Worm (Caenorhabditis elegans): Measurements from ENCODE around the gene R02F2.7.

DNA sequence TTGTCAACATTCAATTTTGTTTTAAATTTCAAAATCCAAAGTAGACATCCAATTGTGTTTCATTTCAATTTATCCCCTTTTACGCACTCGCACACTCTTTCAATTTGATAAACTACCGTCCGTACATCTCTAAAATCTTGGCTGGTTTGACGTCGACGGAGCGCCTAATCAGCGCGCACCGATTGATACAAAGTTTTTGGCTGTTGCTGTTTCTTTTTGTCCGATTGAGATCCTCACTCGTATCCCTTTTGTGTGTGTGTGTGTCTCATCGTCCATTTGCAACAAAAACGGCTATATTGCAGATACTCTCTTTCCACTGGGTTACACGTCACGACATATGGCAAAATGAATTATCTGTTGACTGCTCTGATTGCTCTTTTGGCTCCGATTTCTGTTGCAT lies 9.4 kb downstream of the R02F2.7 start, which contains the start of gene lon-1:
- TF ChIP-seq nhr-11 (tag; optimal IDR thresholded peaks at IDR 0.05) (no peak), elt-3 (tag; optimal IDR thresholded peaks at IDR 0.05) (no peak), ceh-82 (tag; optimal IDR thresholded peaks at IDR 0.05) (no peak), R02D3.7 (tag; optimal IDR thresholded peaks at IDR 0.05) (no peak)
